Worm (Caenorhabditis elegans): ENCODE results near the gene C23G10.11.

C23G10.11 gene

DNA sequence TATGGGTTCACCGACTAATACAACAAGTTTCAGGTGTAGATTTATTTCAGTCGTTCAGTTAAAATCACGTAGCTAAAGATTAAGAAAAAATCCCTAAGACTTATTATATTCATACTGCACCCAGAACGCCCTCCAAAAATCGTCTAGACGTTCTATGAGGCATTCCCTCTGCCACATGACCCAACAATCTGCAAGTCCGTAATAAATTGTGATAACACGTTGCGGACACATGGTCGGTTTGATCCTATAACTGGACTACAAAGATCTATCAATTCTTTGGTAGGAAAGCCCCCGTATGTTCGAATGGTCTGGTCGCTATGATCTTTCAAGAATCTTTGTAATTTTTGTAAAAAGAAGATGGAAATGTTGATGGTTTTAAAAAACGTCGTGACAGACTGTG lies 567 bp upstream of the C23G10.11 start:
- TF ChIP-seq mdl-1 (tag; optimal IDR thresholded peaks at IDR 0.05) (peak; percentile 14), nhr-43 (tag; optimal IDR thresholded peaks at IDR 0.05; ENCODE audit: poor library complexity, severe bottlenecking) (peak; percentile 92), tbx-2 (tag; optimal IDR thresholded peaks at IDR 0.05) (no peak), nhr-23 (tag; optimal IDR thresholded peaks at IDR 0.05) (peak; percentile 36)

DNA sequence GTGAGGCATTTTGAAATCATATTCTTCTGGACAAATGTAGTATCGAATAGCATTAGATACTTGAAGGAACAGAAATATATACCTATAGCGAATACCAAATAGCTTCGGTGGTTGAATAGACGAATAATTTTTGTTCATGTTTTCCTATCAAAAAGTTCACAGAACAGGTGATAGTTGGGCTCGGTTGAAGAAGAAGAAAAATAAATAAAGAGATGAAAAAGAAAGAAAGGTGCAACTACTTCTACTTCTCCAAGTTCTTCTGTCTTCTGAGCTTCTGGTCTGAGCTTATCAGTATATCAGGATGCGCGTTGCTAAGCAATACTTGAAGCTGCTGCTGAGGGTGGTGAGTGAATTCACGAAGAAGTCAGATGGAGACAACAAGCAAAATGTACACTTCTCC lies 1.5 kb downstream of the C23G10.11 start, which contains the start of gene C23G10.10:
Gene C23G10.10 (minus strand): TSS at position 101 of the 400 bp plus-strand sequence.
- TF ChIP-seq nhr-77 (tag; optimal IDR thresholded peaks at IDR 0.05): no peak

DNA sequence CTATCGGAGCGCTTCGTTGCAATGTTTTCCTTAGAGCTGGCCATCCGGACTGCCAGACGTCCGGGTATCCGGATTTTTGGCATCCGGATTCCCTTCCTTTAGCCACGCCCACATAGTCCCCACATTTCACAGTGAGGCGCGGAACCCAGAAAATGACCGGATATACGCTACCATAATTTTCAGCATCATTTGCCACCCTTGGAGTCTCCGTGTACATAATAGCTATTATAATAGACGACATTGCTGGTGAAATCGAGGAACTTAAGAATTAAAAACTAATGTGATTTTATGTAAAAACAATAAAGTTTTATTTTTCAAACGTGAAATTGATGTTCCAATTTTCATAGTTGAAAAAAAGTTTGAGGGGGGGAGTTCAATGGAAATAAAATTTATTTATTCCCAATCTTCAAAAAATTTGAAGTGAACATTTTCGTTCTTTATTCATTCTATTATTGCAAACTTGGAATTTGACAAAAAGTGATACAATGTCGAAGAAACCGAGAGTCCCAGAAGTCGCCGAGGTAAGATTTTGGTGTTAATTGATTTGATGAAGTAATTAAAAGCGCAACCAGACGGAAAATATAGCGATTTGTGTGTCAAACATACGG lies 5.1 kb downstream of the C23G10.11 start:
- TF ChIP-seq nhr-43 (tag; optimal IDR thresholded peaks at IDR 0.05; ENCODE audit: poor library complexity, severe bottlenecking) (no peak), nhr-25 (tag; optimal IDR thresholded peaks at IDR 0.05) (no peak), lsy-12 (tag; optimal IDR thresholded peaks at IDR 0.05) (no peak), unc-62 (GFP tag; optimal IDR thresholded peaks at IDR 0.05) (no peak), nhr-67 (tag; optimal IDR thresholded peaks at IDR 0.05) (no peak), nhr-23 (tag; optimal IDR thresholded peaks at IDR 0.05) (no peak), nhr-28 (tag; optimal IDR thresholded peaks at IDR 0.05) (no peak), fkh-2 (tag; optimal IDR thresholded peaks at IDR 0.05) (no peak), lin-15B (tag; optimal IDR thresholded peaks at IDR 0.05) (no peak), nhr-237 (tag; optimal IDR thresholded peaks at IDR 0.05) (no peak), nhr-11 (tag; optimal IDR thresholded peaks at IDR 0.05) (no peak), ceh-16 (tag; optimal IDR thresholded peaks at IDR 0.05) (no peak), tbx-2 (tag; optimal IDR thresholded peaks at IDR 0.05) (no peak), hmg-11 (tag; optimal IDR thresholded peaks at IDR 0.05) (no peak), pqm-1 (tag; optimal IDR thresholded peaks at IDR 0.05) (no peak), ceh-28 (tag; optimal IDR thresholded peaks at IDR 0.05) (no peak), unc-39 (tag; optimal IDR thresholded peaks at IDR 0.05) (no peak), mml-1 (tag; optimal IDR thresholded peaks at IDR 0.05) (no peak)

DNA sequence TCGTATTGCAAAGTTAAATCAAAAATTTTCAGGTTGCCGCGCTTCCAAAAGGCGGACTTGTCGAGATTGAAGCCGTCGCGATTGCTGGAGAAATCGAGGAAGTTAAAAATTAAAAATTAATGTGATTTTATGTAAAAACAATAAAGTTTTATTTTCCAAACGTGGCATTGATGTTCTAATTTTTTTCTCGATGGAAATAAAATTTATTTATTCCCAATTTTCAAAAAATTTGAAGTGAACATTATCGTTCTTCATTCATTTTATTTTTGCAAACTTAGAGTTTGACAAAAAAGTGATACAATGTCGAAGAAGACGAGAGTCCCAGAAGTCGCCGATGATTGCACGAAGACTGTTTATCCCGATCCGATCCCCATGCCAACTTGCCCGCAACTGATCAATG lies 6.4 kb downstream of the C23G10.11 start, which contains the start of gene C23G10.1:
Gene C23G10.1 (plus strand): TSS at position 301 of the 400 bp plus-strand sequence.
- TF ChIP-seq ceh-82 (tag; optimal IDR thresholded peaks at IDR 0.05) (no peak), elt-3 (tag; optimal IDR thresholded peaks at IDR 0.05) (no peak), ceh-28 (tag; optimal IDR thresholded peaks at IDR 0.05) (no peak), jun-1 (tag; optimal IDR thresholded peaks at IDR 0.05) (no peak), fos-1 (tag; optimal IDR thresholded peaks at IDR 0.05) (no peak), nhr-28 (tag; optimal IDR thresholded peaks at IDR 0.05) (no peak), nhr-11 (tag; optimal IDR thresholded peaks at IDR 0.05) (no peak), skn-1 (tag; optimal IDR thresholded peaks at IDR 0.05) (no peak), unc-39 (tag; optimal IDR thresholded peaks at IDR 0.05) (no peak), elt-1 (tag; optimal IDR thresholded peaks at IDR 0.05) (no peak)

DNA sequence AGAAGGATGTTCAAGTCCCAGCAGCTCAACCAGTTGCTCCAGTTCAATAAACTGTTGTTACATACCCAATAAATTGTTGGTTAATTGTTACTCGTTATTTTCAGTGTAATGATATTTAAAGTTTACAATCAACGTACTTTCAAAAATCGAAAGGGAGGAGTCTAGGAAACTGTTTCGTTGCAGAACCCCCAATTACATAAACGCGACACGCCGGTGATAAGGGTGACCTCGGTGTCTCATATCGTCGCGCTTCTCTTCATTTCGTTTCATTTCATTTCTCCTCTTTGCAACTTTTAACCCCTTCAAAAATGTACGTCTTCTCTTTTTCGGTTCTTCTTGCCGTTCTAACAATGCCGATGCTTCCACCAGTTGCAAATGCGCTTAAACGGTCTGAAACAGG lies 7.5 kb downstream of the C23G10.11 start, which contains the start of gene C23G10.2:
Gene C23G10.2 (plus strand): TSS at position 184 of the 400 bp plus-strand sequence.
- TF ChIP-seq nhr-25 (tag; optimal IDR thresholded peaks at IDR 0.05): peak; percentile 28
- TF ChIP-seq elt-2 (tag; optimal IDR thresholded peaks at IDR 0.05): peak; percentile 18
- TF ChIP-seq tbx-2 (tag; optimal IDR thresholded peaks at IDR 0.05): no peak

DNA sequence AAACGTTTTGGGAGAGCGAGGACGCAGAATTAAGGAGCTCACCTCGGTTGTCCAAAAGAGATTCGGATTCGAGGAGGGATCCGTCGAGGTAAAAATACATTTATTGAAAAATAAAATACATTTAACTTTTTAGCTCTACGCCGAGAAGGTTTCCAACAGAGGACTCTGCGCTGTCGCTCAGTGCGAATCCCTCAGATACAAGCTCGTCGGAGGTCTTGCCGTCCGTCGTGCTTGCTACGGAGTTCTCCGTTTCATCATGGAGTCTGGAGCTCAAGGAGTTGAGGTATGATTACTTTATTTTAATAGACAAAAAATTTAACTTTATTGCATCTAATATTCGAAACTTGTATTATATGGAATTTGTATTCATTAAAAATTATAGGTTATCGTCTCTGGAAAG lies 8.3 kb downstream of the C23G10.11 start:
- TF ChIP-seq fkh-10 (GFP tag; optimal IDR thresholded peaks at IDR 0.05) (no peak), ceh-82 (tag; optimal IDR thresholded peaks at IDR 0.05) (no peak), nhr-76 (tag; optimal IDR thresholded peaks at IDR 0.05) (no peak), unc-39 (tag; optimal IDR thresholded peaks at IDR 0.05) (no peak), mdl-1 (tag; optimal IDR thresholded peaks at IDR 0.05) (no peak), ztf-11 (tag; optimal IDR thresholded peaks at IDR 0.05) (no peak), R02D3.7 (tag; optimal IDR thresholded peaks at IDR 0.05) (no peak), lin-15B (tag; optimal IDR thresholded peaks at IDR 0.05) (no peak), fkh-2 (tag; optimal IDR thresholded peaks at IDR 0.05) (no peak), mml-1 (tag; optimal IDR thresholded peaks at IDR 0.05) (no peak), elt-3 (tag; optimal IDR thresholded peaks at IDR 0.05) (no peak), ama-1 (optimal IDR thresholded peaks at IDR 0.05) (no peak), ceh-28 (tag; optimal IDR thresholded peaks at IDR 0.05) (no peak), jun-1 (tag; optimal IDR thresholded peaks at IDR 0.05) (no peak)
